Fruit fly (Drosophila melanogaster): ENCODE results near the gene CG11345.

CG11345 gene

dm6 chr3L:4431111-4431730 lies 26.7 kb downstream of the CG11345 start:
- TF ChIP-seq Hr96 (GFP tag; optimal IDR thresholded peaks at IDR 0.05) (no peak), Crg-1 (GFP tag; optimal IDR thresholded peaks at IDR 0.05) (no peak)

- no peak for TF ChIP-seq Hr96 (GFP tag; optimal IDR thresholded peaks at IDR 0.05)
- TF ChIP-seq pad (GFP tag; optimal IDR thresholded peaks at IDR 0.05): no peak
- TF ChIP-seq CG12768 (GFP tag; optimal IDR thresholded peaks at IDR 0.05): no peak
- TF ChIP-seq cic (GFP tag; optimal IDR thresholded peaks at IDR 0.05): no peak
- no peak for TF ChIP-seq CG5204 (GFP tag; optimal IDR thresholded peaks at IDR 0.05)
- no peak for TF ChIP-seq ovo (GFP tag; optimal IDR thresholded peaks at IDR 0.05)
- TF ChIP-seq CG33017 (tag; optimal IDR thresholded peaks at IDR 0.05): no peak
- TF ChIP-seq bab1 (GFP tag; optimal IDR thresholded peaks at IDR 0.05): no peak
- TF ChIP-seq toe (GFP tag; optimal IDR thresholded peaks at IDR 0.05): no peak
- TF ChIP-seq Mnt (GFP tag; optimal IDR thresholded peaks at IDR 0.05): no peak
- TF ChIP-seq Crg-1 (GFP tag; optimal IDR thresholded peaks at IDR 0.05): no peak
- no peak for TF ChIP-seq CG7101 (tag; optimal IDR thresholded peaks at IDR 0.05)
- no peak for TF ChIP-seq Clk (GFP tag; optimal IDR thresholded peaks at IDR 0.05)
- no peak for TF ChIP-seq CG14711 (tag; optimal IDR thresholded peaks at IDR 0.05)
Observed at dm6 chr3L:4430331-4430730, 27.6 kb downstream of the CG11345 start.

dm6 chr3L:4428918-4429546 lies 28.9 kb downstream of the CG11345 start, which contains the start of gene nAChRbeta1:
nAChRbeta1 (plus strand) TSS chr3L:4429349.
- no peak for TF ChIP-seq cnc (optimal IDR thresholded peaks at IDR 0.05)
- peak; percentile 80 for TF ChIP-seq CG14711 (tag; optimal IDR thresholded peaks at IDR 0.05)
- TF ChIP-seq tj (GFP tag; optimal IDR thresholded peaks at IDR 0.05): no peak
- no peak for TF ChIP-seq toe (GFP tag; optimal IDR thresholded peaks at IDR 0.05)

dm6 chr3L:4426581-4426980 lies 31.4 kb downstream of the CG11345 start:
- no peak for TF ChIP-seq cnc (optimal IDR thresholded peaks at IDR 0.05)
- no peak for TF ChIP-seq CG14711 (tag; optimal IDR thresholded peaks at IDR 0.05)
- no peak for TF ChIP-seq ovo (GFP tag; optimal IDR thresholded peaks at IDR 0.05)
- no peak for TF ChIP-seq CG1620 (GFP tag; optimal IDR thresholded peaks at IDR 0.05)
- TF ChIP-seq Crg-1 (GFP tag; optimal IDR thresholded peaks at IDR 0.05): no peak
- TF ChIP-seq CG5204 (GFP tag; optimal IDR thresholded peaks at IDR 0.05): no peak
- TF ChIP-seq Clk (GFP tag; optimal IDR thresholded peaks at IDR 0.05): no peak
- TF ChIP-seq CG11617 (GFP tag; optimal IDR thresholded peaks at IDR 0.05): no peak
- no peak for TF ChIP-seq pad (GFP tag; optimal IDR thresholded peaks at IDR 0.05)
- TF ChIP-seq Hr96 (GFP tag; optimal IDR thresholded peaks at IDR 0.05): no peak
- TF ChIP-seq kay (GFP tag; ENCODE audit: borderline replicate concordance): no peak
- TF ChIP-seq CG7101 (tag; optimal IDR thresholded peaks at IDR 0.05): no peak

- TF ChIP-seq Hr96 (GFP tag; optimal IDR thresholded peaks at IDR 0.05) (no peak), CG14711 (tag; optimal IDR thresholded peaks at IDR 0.05) (no peak), CG7101 (tag; optimal IDR thresholded peaks at IDR 0.05) (no peak), CG11617 (GFP tag; optimal IDR thresholded peaks at IDR 0.05) (no peak), ovo (GFP tag; optimal IDR thresholded peaks at IDR 0.05) (no peak), CG33017 (tag; optimal IDR thresholded peaks at IDR 0.05) (no peak)
Observed at dm6 chr3L:4421362-4421761, 36.6 kb downstream of the CG11345 start, which contains the start of gene CG15020. CG15020 (plus strand) TSS chr3L:4421662.

dm6 chr3L:4417543-4417942 lies 40.4 kb downstream of the CG11345 start:
- no peak for TF ChIP-seq CG33017 (tag; optimal IDR thresholded peaks at IDR 0.05)
- TF ChIP-seq pad (GFP tag; optimal IDR thresholded peaks at IDR 0.05): no peak
- no peak for TF ChIP-seq CG12768 (GFP tag; optimal IDR thresholded peaks at IDR 0.05)
- no peak for TF ChIP-seq toe (GFP tag; optimal IDR thresholded peaks at IDR 0.05)
- TF ChIP-seq cic (GFP tag; optimal IDR thresholded peaks at IDR 0.05): no peak
- TF ChIP-seq CG14711 (tag; optimal IDR thresholded peaks at IDR 0.05): no peak
- TF ChIP-seq tj (GFP tag; optimal IDR thresholded peaks at IDR 0.05): no peak
- TF ChIP-seq Clk (GFP tag; optimal IDR thresholded peaks at IDR 0.05): no peak
- no peak for TF ChIP-seq kay (GFP tag; ENCODE audit: borderline replicate concordance)
- TF ChIP-seq Mnt (GFP tag; optimal IDR thresholded peaks at IDR 0.05): no peak
- no peak for TF ChIP-seq Hr96 (GFP tag; optimal IDR thresholded peaks at IDR 0.05)
- TF ChIP-seq CG1620 (GFP tag; optimal IDR thresholded peaks at IDR 0.05): no peak
- no peak for TF ChIP-seq cnc (optimal IDR thresholded peaks at IDR 0.05)
- TF ChIP-seq CG7045 (GFP tag; optimal IDR thresholded peaks at IDR 0.05): no peak
- TF ChIP-seq Crg-1 (GFP tag; optimal IDR thresholded peaks at IDR 0.05): no peak
- no peak for TF ChIP-seq CG11617 (GFP tag; optimal IDR thresholded peaks at IDR 0.05)
- TF ChIP-seq bab1 (GFP tag; optimal IDR thresholded peaks at IDR 0.05): no peak
- TF ChIP-seq CG5204 (GFP tag; optimal IDR thresholded peaks at IDR 0.05): no peak

dm6 chr3L:4417068-4417467 lies 40.9 kb downstream of the CG11345 start:
- TF ChIP-seq CG14711 (tag; optimal IDR thresholded peaks at IDR 0.05): no peak
- TF ChIP-seq cnc (optimal IDR thresholded peaks at IDR 0.05): no peak
- TF ChIP-seq kay (GFP tag; ENCODE audit: borderline replicate concordance): peak; percentile 74
- TF ChIP-seq Mnt (GFP tag; optimal IDR thresholded peaks at IDR 0.05): no peak
- TF ChIP-seq pad (GFP tag; optimal IDR thresholded peaks at IDR 0.05): no peak

Measured in whole organism, adult.